Fruit fly (Drosophila melanogaster) whole organism, embryonic: ENCODE results near the gene Atac2.

ENCODE experiments used
- ATbp ChIP-seq: fragments of 200-800 bp; sonication (Bioruptor generic); optimal IDR thresholded peaks from 2 replicates; lab custom pipeline; 2017; ENCODE audit warnings: missing biosample characterization, mild to moderate bottlenecking, missing genetic modification characterization, missing genetic modification reagents
- CG10366 ChIP-seq: fragments of 200-800 bp; sonication (Bioruptor generic); IDR thresholded peaks from 2 replicates; pipeline ENCODE4 v1.3.6; 2022; ENCODE audit warnings: missing biosample characterization, missing genetic modification characterization
- CG10543 ChIP-seq: fragments of 200-800 bp; sonication (Bioruptor generic); optimal IDR thresholded peaks from 3 replicates; lab custom pipeline; 2017; ENCODE audit warnings: missing biosample characterization, mild to moderate bottlenecking, missing genetic modification characterization, moderate library complexity
- CG11398 ChIP-seq: fragments of 200-800 bp; sonication (Bioruptor generic); optimal IDR thresholded peaks from 2 replicates; lab custom pipeline; 2016; ENCODE audit warnings: missing biosample characterization, missing genetic modification characterization
- CG11456 ChIP-seq: fragments of 200-800 bp; sonication (Bioruptor generic); IDR thresholded peaks from 3 replicates; pipeline ENCODE4 v1.3.6; 2022; ENCODE audit warnings: missing biosample characterization, missing genetic modification characterization
- CG12769 ChIP-seq: fragments of 200-800 bp; sonication (Bioruptor generic); optimal IDR thresholded peaks from 2 replicates; lab custom pipeline; 2019; ENCODE audit warnings: missing biosample characterization, mild to moderate bottlenecking, missing genetic modification characterization, moderate library complexity
- CG13296 ChIP-seq: fragments of 200-800 bp; sonication (Bioruptor generic); optimal IDR thresholded peaks from 3 replicates; lab custom pipeline; 2018; ENCODE audit warnings: missing biosample characterization, mild to moderate bottlenecking, missing genetic modification characterization
- CG14050 ChIP-seq: fragments of 200-800 bp; sonication (Bioruptor generic); IDR thresholded peaks from 3 replicates; pipeline ENCODE4 v1.3.6; 2022; ENCODE audit warnings: missing biosample characterization, missing genetic modification characterization
- CG15011 ChIP-seq: fragments of 200-800 bp; sonication (Bioruptor generic); optimal IDR thresholded peaks from 3 replicates; lab custom pipeline; 2018; ENCODE audit warnings: missing biosample characterization, mild to moderate bottlenecking, missing genetic modification characterization
- CG1529 ChIP-seq: fragments of 200-800 bp; sonication (Bioruptor generic); optimal IDR thresholded peaks from 3 replicates; lab custom pipeline; 2018; ENCODE audit warnings: missing biosample characterization, missing genetic modification characterization
- CG18599 ChIP-seq: fragments of 200-800 bp; sonication (Bioruptor generic); optimal IDR thresholded peaks from 3 replicates; lab custom pipeline; 2017; ENCODE audit warnings: missing biosample characterization, missing genetic modification characterization, mild to moderate bottlenecking, moderate library complexity, missing genetic modification reagents
- CG31441 ChIP-seq: fragments of 200-800 bp; sonication (Bioruptor generic); IDR thresholded peaks from 2 replicates; pipeline ENCODE4 v1.3.6; 2022; ENCODE audit warnings: missing biosample characterization, missing genetic modification characterization
- CG3281 ChIP-seq: fragments of 200-800 bp; sonication (Bioruptor generic); optimal IDR thresholded peaks from 3 replicates; lab custom pipeline; 2017; ENCODE audit warnings: missing biosample characterization, mild to moderate bottlenecking, missing genetic modification characterization
- CG33557 ChIP-seq: fragments of 200-800 bp; sonication (Bioruptor generic); optimal IDR thresholded peaks from 2 replicates; lab custom pipeline; 2019; ENCODE audit warnings: missing biosample characterization, mild to moderate bottlenecking, missing genetic modification characterization, moderate library complexity
- CG6765 ChIP-seq: fragments of 200-800 bp; sonication (Bioruptor generic); optimal IDR thresholded peaks from 3 replicates; lab custom pipeline; 2017; ENCODE audit warnings: missing biosample characterization, mild to moderate bottlenecking, missing genetic modification characterization
- CG6813 ChIP-seq: fragments of 200-800 bp; sonication (Bioruptor generic); optimal IDR thresholded peaks from 2 replicates; lab custom pipeline; 2017; ENCODE audit warnings: missing biosample characterization, missing genetic modification characterization, mild to moderate bottlenecking, moderate library complexity, missing genetic modification reagents
- CG7556 ChIP-seq: fragments of 200-800 bp; sonication (Bioruptor generic); optimal IDR thresholded peaks from 2 replicates; lab custom pipeline; 2017; ENCODE audit warnings: missing biosample characterization, mild to moderate bottlenecking, missing genetic modification characterization
- CG7839 ChIP-seq: fragments of 200-800 bp; sonication (Bioruptor generic); optimal IDR thresholded peaks from 3 replicates; lab custom pipeline; 2018; ENCODE audit warnings: missing biosample characterization, mild to moderate bottlenecking, missing genetic modification characterization, moderate library complexity
- CG8290 ChIP-seq, 3 experiments: fragments of 200-800 bp; sonication (Bioruptor generic); optimal IDR thresholded peaks; 2 replicates each; lab custom pipeline; 2016 to 2019; ENCODE audit warnings: missing biosample characterization in 3 of 3, missing genetic modification characterization in 3 of 3, mild to moderate bottlenecking in 2 of 3, moderate library complexity in 1 of 3
- CG8924 ChIP-seq: fragments of 200-800 bp; optimal IDR thresholded peaks from 3 replicates; lab custom pipeline; 2019; ENCODE audit warnings: missing biosample characterization, mild to moderate bottlenecking, missing genetic modification characterization, moderate library complexity
- CTCF ChIP-seq: fragments of 200-800 bp; sonication (Bioruptor generic); optimal IDR thresholded peaks from 2 replicates; lab custom pipeline; 2017; ENCODE audit warnings: missing biosample characterization, mild to moderate bottlenecking, missing genetic modification characterization, moderate library complexity
- D ChIP-seq, 2 experiments: fragments of 200-800 bp in 1 of 2; fragments of >200 bp in 1 of 2; sonication (Bioruptor generic) in 1 of 2; optimal IDR thresholded peaks; 2 replicates in 1 of 2; 3 replicates in 1 of 2; lab custom pipeline; 2017; ENCODE audit warnings: mild to moderate bottlenecking in 1 of 2, missing biosample characterization in 1 of 2, missing genetic modification characterization in 1 of 2, missing genetic modification reagents in 1 of 2
- Ets65A ChIP-seq: fragments of 200-800 bp; sonication (Bioruptor generic); peaks from one replicate; lab custom pipeline; 2016; ENCODE audit warnings: missing biosample characterization, missing genetic modification characterization
- Fer1 ChIP-seq: fragments of 200-800 bp; sonication (Bioruptor generic); optimal IDR thresholded peaks from 2 replicates; lab custom pipeline; 2017; ENCODE audit warnings: missing biosample characterization, mild to moderate bottlenecking, missing genetic modification characterization
- Fer3 ChIP-seq: fragments of 200-800 bp; sonication (Bioruptor generic); optimal IDR thresholded peaks from 2 replicates; lab custom pipeline; 2018; ENCODE audit warnings: missing biosample characterization, mild to moderate bottlenecking, missing genetic modification characterization, moderate library complexity
- Hmr ChIP-seq: fragments of 200-800 bp; sonication (Bioruptor generic); optimal IDR thresholded peaks from 3 replicates; lab custom pipeline; 2017; ENCODE audit warnings: mild to moderate bottlenecking, missing biosample characterization, missing genetic modification reagents, missing genetic modification characterization
- Hr78 ChIP-seq, 2 experiments: fragments of 200-800 bp in 1 of 2; fragments of >200 bp in 1 of 2; sonication (Bioruptor generic) in 1 of 2; optimal IDR thresholded peaks; 2 replicates each; lab custom pipeline; 2017 to 2019; ENCODE audit warnings: missing biosample characterization in 2 of 2, missing genetic modification characterization in 2 of 2, mild to moderate bottlenecking in 1 of 2, moderate library complexity in 1 of 2
- Jarid2 ChIP-seq: fragments of 200-800 bp; sonication (Bioruptor generic); optimal IDR thresholded peaks from 3 replicates; lab custom pipeline; 2017; ENCODE audit warnings: mild to moderate bottlenecking, missing biosample characterization, missing genetic modification reagents, missing genetic modification characterization
- Kr ChIP-seq: fragments of 200-800 bp; sonication (Bioruptor generic); optimal IDR thresholded peaks from 2 replicates; lab custom pipeline; 2017; ENCODE audit warnings: missing biosample characterization, mild to moderate bottlenecking, missing genetic modification characterization
- Med ChIP-seq: fragments of 200-800 bp; sonication (Bioruptor generic); peaks from one replicate; lab custom pipeline; 2016; ENCODE audit warnings: missing biosample characterization, missing genetic modification characterization, mild to moderate bottlenecking, inconsistent platforms, moderate library complexity
- Side ChIP-seq: fragments of 200-800 bp; sonication (Bioruptor generic); optimal IDR thresholded peaks from 2 replicates; lab custom pipeline; 2016; ENCODE audit warnings: missing biosample characterization, missing genetic modification characterization
- al ChIP-seq: fragments of 200-800 bp; sonication (Bioruptor generic); IDR thresholded peaks from 2 replicates; pipeline ENCODE4 v1.3.6; 2022; ENCODE audit warnings: missing biosample characterization, missing genetic modification characterization
- cg ChIP-seq: fragments of 200-800 bp; sonication (Bioruptor generic); optimal IDR thresholded peaks from 3 replicates; lab custom pipeline; 2019; ENCODE audit warnings: missing biosample characterization, mild to moderate bottlenecking, missing genetic modification characterization, moderate library complexity
- chm ChIP-seq: fragments of 200-800 bp; sonication (Bioruptor generic); IDR thresholded peaks from 2 replicates; pipeline ENCODE4 v1.3.6; 2022; ENCODE audit warnings: missing biosample characterization, missing genetic modification characterization
- dmrt11E ChIP-seq: fragments of 200-800 bp; sonication (Bioruptor generic); optimal IDR thresholded peaks from 3 replicates; lab custom pipeline; 2018; ENCODE audit warnings: missing biosample characterization, mild to moderate bottlenecking, missing genetic modification characterization, moderate library complexity
- dmrt99B ChIP-seq: fragments of 200-800 bp; sonication (Bioruptor generic); optimal IDR thresholded peaks from 2 replicates; lab custom pipeline; 2018; ENCODE audit warnings: missing biosample characterization, mild to moderate bottlenecking, missing genetic modification characterization, moderate library complexity
- fd102C ChIP-seq: fragments of 200-800 bp; sonication (Bioruptor generic); optimal IDR thresholded peaks from 2 replicates; lab custom pipeline; 2018; ENCODE audit warnings: missing biosample characterization, mild to moderate bottlenecking, missing genetic modification characterization, moderate library complexity
- h ChIP-seq: fragments of >200 bp; optimal IDR thresholded peaks from 2 replicates; lab custom pipeline; 2017
- klu ChIP-seq: fragments of 200-800 bp; sonication (Bioruptor generic); IDR thresholded peaks from 2 replicates; pipeline ENCODE4 v1.3.6; 2022; ENCODE audit warnings: missing biosample characterization, missing genetic modification characterization
- lab ChIP-seq: fragments of 200-800 bp; sonication (Bioruptor generic); optimal IDR thresholded peaks from 3 replicates; lab custom pipeline; 2017; ENCODE audit warnings: missing biosample characterization, missing genetic modification characterization, mild to moderate bottlenecking, moderate library complexity, missing genetic modification reagents
- lola ChIP-seq, 3 experiments: fragments of >200 bp in 2 of 3; fragments of 200-800 bp in 1 of 3; sonication (Bioruptor generic) in 1 of 3; optimal IDR thresholded peaks; 2 replicates each; lab custom pipeline; 2017 to 2019; ENCODE audit warnings: missing biosample characterization in 3 of 3, missing genetic modification characterization in 3 of 3, mild to moderate bottlenecking in 1 of 3, moderate library complexity in 1 of 3
- org-1 ChIP-seq: fragments of 200-800 bp; sonication (Bioruptor generic); optimal IDR thresholded peaks from 2 replicates; lab custom pipeline; 2017; ENCODE audit warnings: missing biosample characterization, missing genetic modification characterization
- otp ChIP-seq: fragments of 200-800 bp; sonication (Bioruptor generic); IDR thresholded peaks from 3 replicates; pipeline ENCODE4, ENCODE4 v1.3.6; 2022; ENCODE audit warnings: missing biosample characterization, missing genetic modification characterization
- row ChIP-seq: fragments of 200-800 bp; sonication (Bioruptor generic); IDR thresholded peaks from 3 replicates; pipeline ENCODE4 v1.3.6; 2022; ENCODE audit warnings: missing biosample characterization, missing genetic modification characterization
- sob ChIP-seq: fragments of 200-800 bp; sonication (Bioruptor generic); IDR thresholded peaks from 2 replicates; pipeline ENCODE4 v1.3.6; 2022; ENCODE audit warnings: missing biosample characterization, missing genetic modification characterization
- tll ChIP-seq, 2 experiments: fragments of 200-800 bp in 1 of 2; fragments of >200 bp in 1 of 2; sonication (Bioruptor generic) in 1 of 2; optimal IDR thresholded peaks; 2 replicates each; lab custom pipeline; 2017 to 2019; ENCODE audit warnings: missing biosample characterization in 2 of 2, missing genetic modification characterization in 2 of 2, mild to moderate bottlenecking in 1 of 2, moderate library complexity in 1 of 2
- tna ChIP-seq: fragments of 200-800 bp; sonication (Bioruptor generic); IDR thresholded peaks from 2 replicates; pipeline ENCODE4 v1.3.6; 2022; ENCODE audit warnings: missing biosample characterization, missing genetic modification characterization; ENCODE audit not compliant: partially characterized antibody
- twi ChIP-seq: fragments of 200-800 bp; optimal IDR thresholded peaks from 2 replicates; lab custom pipeline; 2019; ENCODE audit warnings: missing biosample characterization, mild to moderate bottlenecking, missing genetic modification characterization, moderate library complexity
- zen2 ChIP-seq: fragments of 200-800 bp; sonication (Bioruptor generic); IDR thresholded peaks from 3 replicates; pipeline ENCODE4 v1.3.6; 2022; ENCODE audit warnings: missing biosample characterization, missing genetic modification characterization; ENCODE audit not compliant: partially characterized antibody

Atac2 gene

DNA sequence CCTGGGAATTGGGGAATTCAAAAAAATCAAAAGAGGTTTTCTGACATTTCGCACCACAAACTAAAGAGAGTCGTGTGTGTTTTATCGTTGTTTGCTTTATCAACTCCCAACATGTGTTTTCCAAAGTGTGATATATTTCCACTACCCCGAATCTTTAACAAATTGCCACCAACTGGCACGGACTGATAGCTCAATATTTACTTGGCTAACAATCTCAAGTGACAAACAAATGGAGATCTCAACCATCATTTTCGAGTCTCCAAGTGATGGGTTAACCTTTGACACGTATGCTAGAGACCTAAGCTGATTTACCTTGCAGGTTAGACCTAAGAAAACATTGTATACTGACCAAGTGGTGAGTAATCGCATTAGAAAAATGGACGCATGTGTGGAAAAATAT, 13.4 kb upstream of the Atac2 start (continued):
- TF ChIP-seq CG11398 (GFP tag; lab: Kevin White, UChicago): peak; percentile 21
- TF ChIP-seq twi (tag; lab: Kevin White, UChicago): peak; percentile 82
- TF ChIP-seq CG1529: peak; percentile 12
- peak; percentile 20 for TF ChIP-seq dmrt99B
- no peak for TF ChIP-seq klu (GFP tag; lab: Robert Waterston, UW)
- TF ChIP-seq CG10366 (GFP tag; lab: Robert Waterston, UW): no peak
- TF ChIP-seq CTCF (GFP tag; lab: Kevin White, UChicago): no peak
- peak in 1 of 3 experiments; percentile 15 for TF ChIP-seq lola (GFP tag; optimal IDR thresholded peaks at IDR 0.05; lab: Kevin White, UChicago)
- peak; percentile 41 for TF ChIP-seq Kr (GFP tag; lab: Kevin White, UChicago)
- peak; percentile 47 for TF ChIP-seq lab (GFP tag; lab: Kevin White, UChicago)
- TF ChIP-seq CG31441 (GFP tag; lab: Robert Waterston, UW): peak; percentile 22; the same call in 1 of the 2 replicates
- peak; percentile 31 for TF ChIP-seq CG13296
- no peak for TF ChIP-seq zen2 (GFP tag; lab: Robert Waterston, UW)
- TF ChIP-seq Side (GFP tag; lab: Kevin White, UChicago): peak; percentile 14
- no peak for TF ChIP-seq CG8290 (GFP tag; optimal IDR thresholded peaks at IDR 0.05; lab: Kevin White, UChicago)
- peak; percentile 30 to 65 for TF ChIP-seq CG8290 (tag; optimal IDR thresholded peaks at IDR 0.05; lab: Kevin White, UChicago)
- no peak for TF ChIP-seq h (lab: Kevin White, UChicago)
- TF ChIP-seq tna (GFP tag; lab: Robert Waterston, UW): no peak
- TF ChIP-seq fd102C (GFP tag; lab: Kevin White, UChicago): peak; percentile 86
- peak; percentile 9 for TF ChIP-seq CG8924 (tag; lab: Kevin White, UChicago)
- TF ChIP-seq CG12769 (tag; lab: Kevin White, UChicago): peak; percentile 16
- TF ChIP-seq tll (GFP tag; optimal IDR thresholded peaks at IDR 0.05; lab: Kevin White, UChicago): peak in 1 of 2 experiments; percentile 78
- no peak for TF ChIP-seq CG10543 (GFP tag; lab: Kevin White, UChicago)
- TF ChIP-seq Fer3: peak; percentile 4
- no peak for TF ChIP-seq CG7839 (tag; lab: Kevin White, UChicago)
- TF ChIP-seq Jarid2 (GFP tag; lab: Kevin White, UChicago): no peak
- no peak for TF ChIP-seq row (GFP tag; lab: Robert Waterston, UW)
- TF ChIP-seq D (optimal IDR thresholded peaks at IDR 0.05; lab: Kevin White, UChicago): no peak
- TF ChIP-seq D (GFP tag; optimal IDR thresholded peaks at IDR 0.05; lab: Kevin White, UChicago): peak; percentile 23
- TF ChIP-seq otp (GFP tag; lab: Robert Waterston, UW): 0 out of 3 replicates have a peak, but pooled peaks have one; percentile 14
- TF ChIP-seq ATbp (GFP tag; lab: Kevin White, UChicago): peak; percentile 53
- peak; percentile 48 for TF ChIP-seq CG33557 (GFP tag; lab: Kevin White, UChicago)
- peak; percentile 37 for TF ChIP-seq CG6813
- TF ChIP-seq CG11456 (GFP tag; lab: Robert Waterston, UW): 0 out of 3 replicates have a peak, but pooled peaks have one; percentile 7
- TF ChIP-seq org-1 (GFP tag; lab: Kevin White, UChicago): peak; percentile 40
- TF ChIP-seq Hr78 (GFP tag; optimal IDR thresholded peaks at IDR 0.05; lab: Kevin White, UChicago): peak in 1 of 2 experiments; percentile 87

DNA sequence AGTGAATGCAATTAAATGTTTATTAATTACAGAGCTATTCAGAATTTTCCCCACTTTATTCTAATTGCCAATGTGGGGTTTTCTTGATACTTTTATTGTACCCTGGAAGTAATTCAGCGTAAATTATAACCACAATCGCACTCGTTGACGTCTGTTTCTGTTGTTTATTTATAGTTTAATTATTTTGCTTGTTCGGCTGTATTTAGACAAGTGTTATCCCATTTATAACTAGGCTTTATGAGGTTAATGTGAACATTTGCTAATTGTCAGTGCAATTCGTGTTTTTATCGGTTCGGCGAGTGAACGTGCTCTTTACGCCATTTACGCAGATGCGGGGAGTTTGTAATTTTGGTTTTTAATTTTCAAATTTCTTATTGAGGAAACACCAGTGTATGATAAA, 13.0 kb upstream of the Atac2 start:
- TF ChIP-seq CG15011 (GFP tag; lab: Kevin White, UChicago): peak; percentile 5
- TF ChIP-seq dmrt11E (tag; lab: Kevin White, UChicago): no peak
- no peak for TF ChIP-seq cg (GFP tag; lab: Kevin White, UChicago)
- TF ChIP-seq CG14050 (GFP tag; lab: Robert Waterston, UW): no peak
- TF ChIP-seq al (GFP tag; lab: Robert Waterston, UW): no peak
- peak; percentile 46 for TF ChIP-seq Hmr (GFP tag; lab: Kevin White, UChicago)
- TF ChIP-seq Ets65A (GFP tag; lab: Kevin White, UChicago): peak; percentile 63
- no peak for TF ChIP-seq fd102C (GFP tag; lab: Kevin White, UChicago)
- TF ChIP-seq chm (GFP tag; lab: Robert Waterston, UW): no peak
- peak; percentile 27 for TF ChIP-seq CG7556 (GFP tag; lab: Kevin White, UChicago)
- TF ChIP-seq h (lab: Kevin White, UChicago): no peak
- TF ChIP-seq sob (GFP tag; lab: Robert Waterston, UW): no peak
- peak; percentile 60 for TF ChIP-seq CG18599 (GFP tag; lab: Kevin White, UChicago)
- peak; percentile 48 for TF ChIP-seq Fer1
- peak; percentile 7 for TF ChIP-seq CG3281 (GFP tag; lab: Kevin White, UChicago)
- peak; percentile 37 for TF ChIP-seq lab (GFP tag; lab: Kevin White, UChicago)
- peak; percentile 21 for TF ChIP-seq CG6765 (GFP tag; lab: Kevin White, UChicago)
- TF ChIP-seq Med (GFP tag; lab: Kevin White, UChicago): peak; percentile 69
